Fruit fly (Drosophila melanogaster): ENCODE results near the gene t-cup.

DNA sequence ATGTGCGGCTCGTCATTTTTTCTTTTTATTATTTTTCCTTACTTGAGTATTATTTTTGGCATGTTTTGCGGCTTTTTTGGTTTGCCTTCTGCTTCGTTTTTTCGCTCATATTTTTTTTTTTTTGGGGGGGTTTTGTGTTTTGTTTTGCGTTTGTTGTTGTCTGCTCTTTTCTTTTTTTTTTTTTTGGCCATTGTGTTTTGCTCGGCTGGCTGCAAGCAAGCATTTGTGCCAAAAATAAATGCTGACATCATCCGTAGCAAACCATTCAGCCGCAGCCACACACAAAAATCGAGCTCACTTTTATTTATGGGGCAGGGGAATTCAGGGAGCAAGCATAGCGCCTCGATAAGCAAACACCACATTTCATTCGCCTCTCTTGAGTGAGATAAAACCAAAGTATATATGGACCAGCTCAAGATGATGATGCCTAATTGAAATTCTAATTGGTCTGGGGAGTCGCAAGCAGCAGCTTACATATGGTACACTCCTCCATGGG is 16.8 kb upstream of the t-cup start:
- TF ChIP-seq Ravus (GFP tag; IDR thresholded peaks at IDR 0.05) (no peak), HHEX (GFP tag; optimal IDR thresholded peaks at IDR 0.05) (no peak), grau (tag; optimal IDR thresholded peaks at IDR 0.05) (no peak), CG10274 (GFP tag; optimal IDR thresholded peaks at IDR 0.05) (no peak), sim (GFP tag; IDR thresholded peaks at IDR 0.05) (no peak), CG17186 (GFP tag; optimal IDR thresholded peaks at IDR 0.05) (no peak), sens-2 (GFP tag; IDR thresholded peaks at IDR 0.05) (no peak), org-1 (GFP tag; optimal IDR thresholded peaks at IDR 0.05) (no peak), bsh (GFP tag; optimal IDR thresholded peaks at IDR 0.05) (peak in 1 of 2 experiments; percentile 26), lola (GFP tag; optimal IDR thresholded peaks at IDR 0.05) (no peak)
